Fruit fly (Drosophila melanogaster) whole organism, embryonic: ENCODE results near the gene CG12289.
A peak's percentile ranks its signal among the peaks of the same experiment; 100 is the strongest.

ENCODE experiments used
- BEAF-32 ChIP-seq: fragments of 200-800 bp; sonication (Bioruptor generic); optimal IDR thresholded peaks from 3 replicates; lab custom pipeline; 2017; ENCODE audit warnings: missing biosample characterization, missing genetic modification characterization, mild to moderate bottlenecking, moderate library complexity, missing genetic modification reagents
- BtbVII ChIP-seq: fragments of 200-800 bp; sonication (Bioruptor generic); optimal IDR thresholded peaks from 3 replicates; lab custom pipeline; 2017; ENCODE audit warnings: missing biosample characterization, mild to moderate bottlenecking, missing genetic modification characterization
- Bteb2 ChIP-seq: fragments of 200-800 bp; sonication (Bioruptor generic); optimal IDR thresholded peaks from 2 replicates; lab custom pipeline; 2016; ENCODE audit warnings: missing biosample characterization, missing genetic modification characterization
- CG10274 ChIP-seq: fragments of 200-800 bp; sonication (Bioruptor generic); optimal IDR thresholded peaks from 3 replicates; lab custom pipeline; 2017; ENCODE audit warnings: missing biosample characterization, mild to moderate bottlenecking, missing genetic modification characterization
- CG10959 ChIP-seq: fragments of 200-800 bp; sonication (Bioruptor generic); IDR thresholded peaks from 2 replicates; pipeline ENCODE4 v1.3.6; 2022; ENCODE audit warnings: missing biosample characterization, missing genetic modification characterization
- CG11696 ChIP-seq: fragments of 200-800 bp; sonication (Bioruptor generic); IDR thresholded peaks from 2 replicates; pipeline ENCODE4 v1.3.6; 2022; ENCODE audit warnings: missing biosample characterization, missing genetic modification characterization
- CG12769 ChIP-seq: fragments of 200-800 bp; sonication (Bioruptor generic); optimal IDR thresholded peaks from 2 replicates; lab custom pipeline; 2019; ENCODE audit warnings: missing biosample characterization, mild to moderate bottlenecking, missing genetic modification characterization, moderate library complexity
- CG12942 ChIP-seq: fragments of 200-800 bp; sonication (Bioruptor generic); optimal IDR thresholded peaks from 3 replicates; lab custom pipeline; 2016; ENCODE audit warnings: missing biosample characterization, missing genetic modification characterization
- CG13296 ChIP-seq: fragments of 200-800 bp; sonication (Bioruptor generic); optimal IDR thresholded peaks from 3 replicates; lab custom pipeline; 2018; ENCODE audit warnings: missing biosample characterization, mild to moderate bottlenecking, missing genetic modification characterization
- CG1792 ChIP-seq: fragments of 200-800 bp; sonication (Bioruptor generic); optimal IDR thresholded peaks from 2 replicates; lab custom pipeline; 2016; ENCODE audit warnings: missing biosample characterization, missing genetic modification characterization
- CG18599 ChIP-seq: fragments of 200-800 bp; sonication (Bioruptor generic); optimal IDR thresholded peaks from 3 replicates; lab custom pipeline; 2017; ENCODE audit warnings: missing biosample characterization, missing genetic modification characterization, mild to moderate bottlenecking, moderate library complexity, missing genetic modification reagents
- CG2199 ChIP-seq: fragments of 200-800 bp; sonication (Bioruptor generic); IDR thresholded peaks from 3 replicates; pipeline ENCODE4 v1.3.6; 2022; ENCODE audit warnings: missing biosample characterization, missing genetic modification characterization
- CG3838 ChIP-seq: fragments of 200-800 bp; sonication (Bioruptor generic); optimal IDR thresholded peaks from 3 replicates; lab custom pipeline; 2016; ENCODE audit warnings: missing biosample characterization, missing genetic modification characterization
- CG6254 ChIP-seq: fragments of 200-800 bp; sonication (Bioruptor generic); optimal IDR thresholded peaks from 3 replicates; lab custom pipeline; 2017; ENCODE audit warnings: mild to moderate bottlenecking, missing biosample characterization, missing genetic modification reagents, missing genetic modification characterization
- CG6689 ChIP-seq: fragments of 200-800 bp; sonication (Bioruptor generic); IDR thresholded peaks from 2 replicates; pipeline ENCODE4 v1.3.6; 2022; ENCODE audit warnings: missing biosample characterization, missing genetic modification characterization
- CG7357 ChIP-seq: fragments of 200-800 bp; sonication (Bioruptor generic); IDR thresholded peaks from 3 replicates; pipeline ENCODE4 v1.3.6; 2022; ENCODE audit warnings: missing biosample characterization, missing genetic modification characterization
- CG8290 ChIP-seq, 3 experiments: fragments of 200-800 bp; sonication (Bioruptor generic); optimal IDR thresholded peaks; 2 replicates each; lab custom pipeline; 2016 to 2019; ENCODE audit warnings: missing biosample characterization in 3 of 3, missing genetic modification characterization in 3 of 3, mild to moderate bottlenecking in 2 of 3, moderate library complexity in 1 of 3
- Drgx ChIP-seq: fragments of 200-800 bp; sonication (Bioruptor generic); IDR thresholded peaks from 2 replicates; pipeline ENCODE4 v1.3.6; 2022; ENCODE audit warnings: missing biosample characterization, missing genetic modification characterization
- HLH54F ChIP-seq: fragments of 200-800 bp; sonication (Bioruptor generic); optimal IDR thresholded peaks from 3 replicates; lab custom pipeline; 2016; ENCODE audit warnings: missing biosample characterization, missing genetic modification characterization
- Hey ChIP-seq: fragments of 200-800 bp; sonication (Bioruptor generic); optimal IDR thresholded peaks from 3 replicates; lab custom pipeline; 2018; ENCODE audit warnings: missing biosample characterization, mild to moderate bottlenecking, missing genetic modification characterization
- Meics ChIP-seq: fragments of 200-800 bp; sonication (Bioruptor generic); optimal IDR thresholded peaks from 2 replicates; lab custom pipeline; 2017; ENCODE audit warnings: missing biosample characterization, mild to moderate bottlenecking, missing genetic modification characterization
- NK7.1 ChIP-seq: fragments of 200-800 bp; sonication (Bioruptor generic); optimal IDR thresholded peaks from 3 replicates; lab custom pipeline; 2016; ENCODE audit warnings: missing biosample characterization, missing genetic modification characterization
- Taf1 ChIP-seq: fragments of 200-800 bp; sonication (Bioruptor generic); IDR thresholded peaks from 2 replicates; pipeline ENCODE4 v1.3.6; 2022; ENCODE audit warnings: missing biosample characterization, missing genetic modification characterization
- Vsx1 ChIP-seq: fragments of 200-800 bp; sonication (Bioruptor generic); optimal IDR thresholded peaks from 2 replicates; lab custom pipeline; 2017; ENCODE audit warnings: missing biosample characterization, mild to moderate bottlenecking, missing genetic modification characterization, missing genetic modification reagents
- YL-1 ChIP-seq: fragments of 200-800 bp; sonication (Bioruptor generic); optimal IDR thresholded peaks from 3 replicates; lab custom pipeline; 2017; ENCODE audit warnings: missing biosample characterization, mild to moderate bottlenecking, missing genetic modification characterization
- ap ChIP-seq: fragments of 200-800 bp; sonication (Bioruptor generic); IDR thresholded peaks from 2 replicates; pipeline ENCODE4 v1.3.6; 2022; ENCODE audit warnings: missing biosample characterization, missing genetic modification characterization
- ash1 ChIP-seq: fragments of 200-800 bp; sonication (Bioruptor generic); optimal IDR thresholded peaks from 2 replicates; lab custom pipeline; 2018; ENCODE audit warnings: missing biosample characterization, mild to moderate bottlenecking, missing genetic modification characterization
- cg ChIP-seq: fragments of 200-800 bp; sonication (Bioruptor generic); optimal IDR thresholded peaks from 3 replicates; lab custom pipeline; 2019; ENCODE audit warnings: missing biosample characterization, mild to moderate bottlenecking, missing genetic modification characterization, moderate library complexity
- crp ChIP-seq, 2 experiments: fragments of 200-800 bp; sonication (Bioruptor generic); optimal IDR thresholded peaks; 2 replicates in 1 of 2; 3 replicates in 1 of 2; lab custom pipeline; 2017; ENCODE audit warnings: missing biosample characterization in 2 of 2, missing genetic modification characterization in 2 of 2, mild to moderate bottlenecking in 1 of 2, moderate library complexity in 1 of 2
- dysf ChIP-seq: fragments of 200-800 bp; sonication (Bioruptor generic); IDR thresholded peaks from 3 replicates; pipeline ENCODE4 v1.3.6; 2022; ENCODE audit warnings: missing biosample characterization, missing genetic modification characterization
- ems ChIP-seq: fragments of 200-800 bp; sonication (Bioruptor generic); optimal IDR thresholded peaks from 3 replicates; lab custom pipeline; 2016; ENCODE audit warnings: missing biosample characterization, missing genetic modification characterization
- gro ChIP-seq: fragments of 200-800 bp; sonication (Bioruptor generic); optimal IDR thresholded peaks from 2 replicates; lab custom pipeline; 2016; ENCODE audit warnings: missing biosample characterization, missing genetic modification characterization
- insv ChIP-seq, 2 experiments: fragments of 200-800 bp; sonication (Bioruptor generic); optimal IDR thresholded peaks; 3 replicates each; lab custom pipeline; 2016 to 2018; ENCODE audit warnings: missing biosample characterization in 2 of 2, missing genetic modification characterization in 2 of 2
- kay ChIP-seq: fragments of 200-800 bp; sonication (Bioruptor generic); optimal IDR thresholded peaks from 2 replicates; lab custom pipeline; 2016; ENCODE audit warnings: missing biosample characterization, missing genetic modification characterization
- lbe ChIP-seq: fragments of 200-800 bp; sonication (Bioruptor generic); optimal IDR thresholded peaks from 2 replicates; lab custom pipeline; 2016; ENCODE audit warnings: missing biosample characterization, mild to moderate bottlenecking, missing genetic modification characterization
- lov ChIP-seq, 2 experiments: fragments of 200-800 bp in 1 of 2; fragments of >200 bp in 1 of 2; sonication (Bioruptor generic) in 1 of 2; IDR thresholded peaks in 1 of 2; optimal IDR thresholded peaks in 1 of 2; 2 replicates in 1 of 2; 3 replicates in 1 of 2; pipeline versions ENCODE4 v1.3.6 to Lab custom; 2017 to 2022; ENCODE audit warnings: missing biosample characterization in 1 of 2, missing genetic modification characterization in 1 of 2
- oc ChIP-seq: fragments of 200-800 bp; sonication (Bioruptor generic); optimal IDR thresholded peaks from 2 replicates; lab custom pipeline; 2018; ENCODE audit warnings: missing biosample characterization, mild to moderate bottlenecking, missing genetic modification characterization, moderate library complexity
- onecut ChIP-seq: fragments of 200-800 bp; sonication (Bioruptor generic); IDR thresholded peaks from 2 replicates; pipeline ENCODE4 v1.3.6; 2022; ENCODE audit warnings: missing biosample characterization, missing genetic modification characterization
- otp ChIP-seq: fragments of 200-800 bp; sonication (Bioruptor generic); IDR thresholded peaks from 3 replicates; pipeline ENCODE4, ENCODE4 v1.3.6; 2022; ENCODE audit warnings: missing biosample characterization, missing genetic modification characterization
- pb ChIP-seq: fragments of 200-800 bp; sonication (Bioruptor generic); optimal IDR thresholded peaks from 3 replicates; lab custom pipeline; 2016; ENCODE audit warnings: missing biosample characterization, missing genetic modification characterization
- pita ChIP-seq: fragments of 200-800 bp; sonication (Bioruptor generic); optimal IDR thresholded peaks from 2 replicates; lab custom pipeline; 2017; ENCODE audit warnings: missing biosample characterization, mild to moderate bottlenecking, missing genetic modification characterization
- ranshi ChIP-seq: fragments of 200-800 bp; sonication (Bioruptor generic); IDR thresholded peaks from 2 replicates; pipeline ENCODE4 v1.3.6; 2022; ENCODE audit warnings: missing biosample characterization, missing genetic modification characterization
- ro ChIP-seq: fragments of 200-800 bp; sonication (Bioruptor generic); IDR thresholded peaks from 2 replicates; pipeline ENCODE4 v1.3.6; 2022; ENCODE audit warnings: missing biosample characterization, missing genetic modification characterization
- slp2 ChIP-seq: fragments of 200-800 bp; sonication (Bioruptor generic); optimal IDR thresholded peaks from 2 replicates; lab custom pipeline; 2016; ENCODE audit warnings: missing biosample characterization, missing genetic modification characterization
- stc ChIP-seq: fragments of 200-800 bp; sonication (Bioruptor generic); IDR thresholded peaks from 2 replicates; pipeline ENCODE4 v1.3.6; 2022; ENCODE audit warnings: missing biosample characterization, missing genetic modification characterization
- tio ChIP-seq: fragments of 200-800 bp; sonication (Bioruptor generic); optimal IDR thresholded peaks from 2 replicates; lab custom pipeline; 2017; ENCODE audit warnings: missing biosample characterization, missing genetic modification characterization, inconsistent platforms
- tna ChIP-seq: fragments of 200-800 bp; sonication (Bioruptor generic); IDR thresholded peaks from 2 replicates; pipeline ENCODE4 v1.3.6; 2022; ENCODE audit warnings: missing biosample characterization, missing genetic modification characterization; ENCODE audit not compliant: partially characterized antibody
- ttk ChIP-seq: fragments of 200-800 bp; sonication (Bioruptor generic); IDR thresholded peaks from 2 replicates; pipeline ENCODE4 v2.1.2; 2022; ENCODE audit warnings: missing biosample characterization, missing genetic modification characterization
- z ChIP-seq: fragments of 200-800 bp; sonication (Bioruptor generic); IDR thresholded peaks from 3 replicates; pipeline ENCODE4 v1.3.6; 2022; ENCODE audit warnings: missing biosample characterization, missing genetic modification characterization
- zen2 ChIP-seq: fragments of 200-800 bp; sonication (Bioruptor generic); IDR thresholded peaks from 3 replicates; pipeline ENCODE4 v1.3.6; 2022; ENCODE audit warnings: missing biosample characterization, missing genetic modification characterization; ENCODE audit not compliant: partially characterized antibody

CG12289 gene

DNA sequence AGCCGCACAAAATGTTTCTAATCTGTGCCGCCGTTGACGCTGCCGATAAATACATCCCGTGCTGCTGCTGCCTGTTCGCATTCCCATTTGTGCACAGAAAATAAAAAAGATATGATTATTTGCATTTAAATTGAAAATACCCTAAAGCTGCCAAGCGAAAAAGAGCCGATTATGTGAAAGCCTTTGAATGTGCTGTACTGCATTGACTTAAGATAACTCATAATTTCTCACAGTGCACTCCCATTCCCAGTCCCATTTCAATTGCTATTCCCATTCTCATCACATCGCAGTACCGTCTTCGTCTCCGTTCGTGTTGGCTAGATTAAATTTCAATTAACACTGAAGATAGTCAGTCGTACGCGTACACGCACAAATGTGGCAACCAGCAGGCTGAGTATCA is 9.3 kb downstream of the CG12289 start (continued):
- peak; percentile 18 for TF ChIP-seq CG12769
- no peak for TF ChIP-seq CG12942 (GFP tag; lab: Kevin White, UChicago)
- no peak for TF ChIP-seq Hey
- no peak for TF ChIP-seq kay
- no peak for TF ChIP-seq Bteb2 (GFP tag; lab: Kevin White, UChicago)
- TF ChIP-seq oc (tag; lab: Kevin White, UChicago) = no peak
- TF ChIP-seq stc (GFP tag; lab: Robert Waterston, UW) = 0 out of 2 replicates have a peak, but pooled peaks have one; percentile 21
- TF ChIP-seq tna (GFP tag; lab: Robert Waterston, UW) = no peak
- no peak for TF ChIP-seq ro (GFP tag; lab: Robert Waterston, UW)
- no peak for TF ChIP-seq BtbVII (GFP tag; lab: Kevin White, UChicago)
- TF ChIP-seq ap = 0 out of 2 replicates have a peak, but pooled peaks have one; percentile 55
- TF ChIP-seq CG1792 (GFP tag; lab: Kevin White, UChicago) = peak; percentile 44
- TF ChIP-seq CG18599 (GFP tag; lab: Kevin White, UChicago) = peak; percentile 65
- TF ChIP-seq CG11696 (GFP tag; lab: Robert Waterston, UW) = no peak
- peak; percentile 38 for TF ChIP-seq CG6254
- no peak for TF ChIP-seq BEAF-32 (GFP tag; lab: Kevin White, UChicago)
- TF ChIP-seq gro (GFP tag; lab: Kevin White, UChicago) = no peak
- no peak for TF ChIP-seq lbe (GFP tag; lab: Kevin White, UChicago)
- TF ChIP-seq pita = no peak
- no peak for TF ChIP-seq lov (optimal IDR thresholded peaks at IDR 0.05; lab: Kevin White, UChicago)
- peak; percentile 74; the same call in 2 of the 3 replicates for TF ChIP-seq lov (GFP tag; IDR thresholded peaks at IDR 0.05; lab: Robert Waterston, UW)
- TF ChIP-seq CG7357 = 0 out of 3 replicates have a peak, but pooled peaks have one; percentile 10
- peak; percentile 43 for TF ChIP-seq HLH54F (GFP tag; lab: Kevin White, UChicago)
- TF ChIP-seq onecut (GFP tag; lab: Robert Waterston, UW) = peak; percentile 42; the same call in 1 of the 2 replicates
- peak; percentile 67 for TF ChIP-seq CG6689 (GFP tag; lab: Robert Waterston, UW)
- no peak for TF ChIP-seq zen2 (GFP tag; lab: Robert Waterston, UW)
- TF ChIP-seq CG3838 (GFP tag; lab: Kevin White, UChicago) = no peak
- peak; percentile 94 for TF ChIP-seq Drgx
- TF ChIP-seq cg (GFP tag; lab: Kevin White, UChicago) = no peak
- TF ChIP-seq CG8290 (GFP tag; optimal IDR thresholded peaks at IDR 0.05; lab: Kevin White, UChicago) = no peak
- TF ChIP-seq CG8290 (tag; optimal IDR thresholded peaks at IDR 0.05; lab: Kevin White, UChicago) = no peak
- TF ChIP-seq CG10959 = peak; percentile 55
- peak; percentile 37 for TF ChIP-seq Meics (GFP tag; lab: Kevin White, UChicago)
- TF ChIP-seq CG10274 (GFP tag; lab: Kevin White, UChicago) = no peak
- TF ChIP-seq pb = peak; percentile 17
- no peak for TF ChIP-seq Taf1 (GFP tag; lab: Robert Waterston, UW)
- TF ChIP-seq YL-1 (GFP tag; lab: Kevin White, UChicago) = no peak
- TF ChIP-seq ttk = peak; percentile 51; the same call in 1 of the 2 replicates
- TF ChIP-seq dysf (GFP tag; lab: Robert Waterston, UW) = peak; percentile 71
- 0 out of 3 replicates have a peak, but pooled peaks have one; percentile 46 for TF ChIP-seq CG2199
- TF ChIP-seq ash1 (GFP tag; lab: Kevin White, UChicago) = no peak
- no peak for TF ChIP-seq insv (GFP tag; optimal IDR thresholded peaks at IDR 0.05; lab: Kevin White, UChicago)
- TF ChIP-seq tio = peak; percentile 54
- TF ChIP-seq slp2 = peak; percentile 54
- no peak for TF ChIP-seq z
- peak; percentile 57; the same call in 1 of the 2 replicates for TF ChIP-seq ranshi
- TF ChIP-seq NK7.1 (GFP tag; lab: Kevin White, UChicago) = no peak
- no peak for TF ChIP-seq crp (GFP tag; optimal IDR thresholded peaks at IDR 0.05; lab: Kevin White, UChicago)
- no peak for TF ChIP-seq CG13296 (GFP tag; lab: Kevin White, UChicago)
- TF ChIP-seq Vsx1 (GFP tag; lab: Kevin White, UChicago) = no peak
- peak; percentile 81; the same call in 2 of the 3 replicates for TF ChIP-seq otp (GFP tag; lab: Robert Waterston, UW)
- TF ChIP-seq ems (GFP tag; lab: Kevin White, UChicago) = no peak
